Fruit fly (Drosophila melanogaster) whole organism, embryonic: Measurements from ENCODE around the gene CG11593.

Experiments
- B-H1 ChIP-seq: fragments of 200-800 bp; sonication (Bioruptor generic); IDR thresholded peaks from 3 replicates; pipeline ENCODE4 v1.3.6; 2022; ENCODE audit warnings: missing biosample characterization, missing genetic modification characterization
- Blimp-1 ChIP-seq: fragments of 200-800 bp; sonication (Bioruptor generic); optimal IDR thresholded peaks from 3 replicates; lab custom pipeline; 2018; ENCODE audit warnings: missing biosample characterization, missing genetic modification characterization, mild to moderate bottlenecking, moderate library complexity, missing genetic modification reagents
- CG10274 ChIP-seq: fragments of 200-800 bp; sonication (Bioruptor generic); optimal IDR thresholded peaks from 3 replicates; lab custom pipeline; 2017; ENCODE audit warnings: missing biosample characterization, mild to moderate bottlenecking, missing genetic modification characterization
- CG10321 ChIP-seq: fragments of 200-800 bp; sonication (Bioruptor generic); IDR thresholded peaks from 2 replicates; pipeline ENCODE4 v1.3.6; 2022; ENCODE audit warnings: missing biosample characterization, missing genetic modification characterization
- CG11085 ChIP-seq: fragments of 200-800 bp; sonication (Bioruptor generic); IDR thresholded peaks from 2 replicates; pipeline ENCODE4 v1.3.6; 2022; ENCODE audit warnings: missing biosample characterization, missing genetic modification characterization
- CG11456 ChIP-seq: fragments of 200-800 bp; sonication (Bioruptor generic); IDR thresholded peaks from 3 replicates; pipeline ENCODE4 v1.3.6; 2022; ENCODE audit warnings: missing biosample characterization, missing genetic modification characterization
- CG15479 ChIP-seq: fragments of 200-800 bp; sonication (Bioruptor generic); optimal IDR thresholded peaks from 3 replicates; lab custom pipeline; 2019; ENCODE audit warnings: missing biosample characterization, mild to moderate bottlenecking, missing genetic modification characterization, moderate library complexity
- CG16779 ChIP-seq: fragments of 200-800 bp; sonication (Bioruptor generic); IDR thresholded peaks from 2 replicates; pipeline ENCODE4 v1.3.6; 2022; ENCODE audit warnings: missing biosample characterization, missing genetic modification characterization
- CG16863 ChIP-seq: fragments of 200-800 bp; sonication (Bioruptor generic); optimal IDR thresholded peaks from 3 replicates; lab custom pipeline; 2016; ENCODE audit warnings: missing biosample characterization, missing genetic modification characterization
- CG17361 ChIP-seq: fragments of 200-800 bp; sonication (Bioruptor generic); IDR thresholded peaks from 3 replicates; pipeline ENCODE4 v1.3.6; 2022; ENCODE audit warnings: missing biosample characterization, missing genetic modification characterization
- CG17385 ChIP-seq: fragments of 200-800 bp; sonication (Bioruptor generic); optimal IDR thresholded peaks from 3 replicates; lab custom pipeline; 2018; ENCODE audit warnings: missing biosample characterization, mild to moderate bottlenecking, missing genetic modification characterization
- CG17912 ChIP-seq: fragments of 200-800 bp; sonication (Bioruptor generic); optimal IDR thresholded peaks from 2 replicates; lab custom pipeline; 2018; ENCODE audit warnings: missing biosample characterization, mild to moderate bottlenecking, missing genetic modification characterization
- CG1832 ChIP-seq: fragments of 200-800 bp; sonication (Bioruptor generic); optimal IDR thresholded peaks from 2 replicates; lab custom pipeline; 2017; ENCODE audit warnings: missing biosample characterization, mild to moderate bottlenecking, missing genetic modification characterization, inconsistent platforms
- CG18476 ChIP-seq: fragments of 200-800 bp; sonication (Bioruptor generic); optimal IDR thresholded peaks from 2 replicates; lab custom pipeline; 2016; ENCODE audit warnings: missing biosample characterization, mild to moderate bottlenecking, missing genetic modification characterization
- CG2202 ChIP-seq: fragments of 200-800 bp; sonication (Bioruptor generic); optimal IDR thresholded peaks from 2 replicates; lab custom pipeline; 2018; ENCODE audit warnings: missing biosample characterization, mild to moderate bottlenecking, missing genetic modification characterization
- CG2712 ChIP-seq: fragments of 200-800 bp; optimal IDR thresholded peaks from 3 replicates; lab custom pipeline; 2019; ENCODE audit warnings: missing biosample characterization, mild to moderate bottlenecking, missing genetic modification characterization, moderate library complexity
- CG32532 ChIP-seq: fragments of 200-800 bp; sonication (Bioruptor generic); IDR thresholded peaks from 2 replicates; pipeline ENCODE4 v1.3.6; 2022; ENCODE audit warnings: missing biosample characterization, missing genetic modification characterization
- CG3407 ChIP-seq: fragments of 200-800 bp; sonication (Bioruptor generic); optimal IDR thresholded peaks from 2 replicates; lab custom pipeline; 2018; ENCODE audit warnings: missing biosample characterization, mild to moderate bottlenecking, missing genetic modification characterization
- CG4404 ChIP-seq: fragments of 200-800 bp; sonication (Bioruptor generic); IDR thresholded peaks from 2 replicates; pipeline ENCODE4 v1.3.6; 2022; ENCODE audit warnings: missing biosample characterization, missing genetic modification characterization
- CG6689 ChIP-seq: fragments of 200-800 bp; sonication (Bioruptor generic); IDR thresholded peaks from 2 replicates; pipeline ENCODE4 v1.3.6; 2022; ENCODE audit warnings: missing biosample characterization, missing genetic modification characterization
- CG6765 ChIP-seq: fragments of 200-800 bp; sonication (Bioruptor generic); optimal IDR thresholded peaks from 3 replicates; lab custom pipeline; 2017; ENCODE audit warnings: missing biosample characterization, mild to moderate bottlenecking, missing genetic modification characterization
- CG7928 ChIP-seq: fragments of 200-800 bp; sonication (Bioruptor generic); optimal IDR thresholded peaks from 2 replicates; lab custom pipeline; 2017; ENCODE audit warnings: missing biosample characterization, mild to moderate bottlenecking, missing genetic modification characterization
- CTCF ChIP-seq: fragments of 200-800 bp; sonication (Bioruptor generic); optimal IDR thresholded peaks from 2 replicates; lab custom pipeline; 2017; ENCODE audit warnings: missing biosample characterization, mild to moderate bottlenecking, missing genetic modification characterization, moderate library complexity
- D ChIP-seq, 2 experiments: fragments of 200-800 bp in 1 of 2; fragments of >200 bp in 1 of 2; sonication (Bioruptor generic) in 1 of 2; optimal IDR thresholded peaks; 2 replicates in 1 of 2; 3 replicates in 1 of 2; lab custom pipeline; 2017; ENCODE audit warnings: mild to moderate bottlenecking in 1 of 2, missing biosample characterization in 1 of 2, missing genetic modification characterization in 1 of 2, missing genetic modification reagents in 1 of 2
- Dip3 ChIP-seq: fragments of 200-800 bp; sonication (Bioruptor generic); optimal IDR thresholded peaks from 3 replicates; lab custom pipeline; 2016; ENCODE audit warnings: missing biosample characterization, missing genetic modification characterization
- E2f1 ChIP-seq: fragments of 200-800 bp; sonication (Bioruptor generic); IDR thresholded peaks from 2 replicates; pipeline ENCODE4 v1.3.6; 2022; ENCODE audit warnings: missing biosample characterization, missing genetic modification characterization
- Gsc ChIP-seq: fragments of 200-800 bp; sonication (Bioruptor generic); IDR thresholded peaks from 2 replicates; pipeline ENCODE4 v1.3.6; 2022; ENCODE audit warnings: missing biosample characterization, missing genetic modification characterization
- HLH4C ChIP-seq: fragments of 200-800 bp; sonication (Bioruptor generic); IDR thresholded peaks from 3 replicates; pipeline ENCODE4 v1.3.6; 2022; ENCODE audit warnings: missing biosample characterization, missing genetic modification characterization; ENCODE audit not compliant: partially characterized antibody
- HLHmδ ChIP-seq: fragments of 200-800 bp; sonication (Bioruptor generic); optimal IDR thresholded peaks from 2 replicates; lab custom pipeline; 2018; ENCODE audit warnings: missing biosample characterization, mild to moderate bottlenecking, missing genetic modification characterization, moderate library complexity
- MBD-R2 ChIP-seq: fragments of 200-800 bp; sonication (Bioruptor generic); IDR thresholded peaks from 2 replicates; pipeline ENCODE4 v1.3.6; 2022; ENCODE audit warnings: missing biosample characterization, missing genetic modification characterization
- Neu2 ChIP-seq: fragments of 200-800 bp; sonication (Bioruptor generic); optimal IDR thresholded peaks from 3 replicates; lab custom pipeline; 2016; ENCODE audit warnings: missing biosample characterization, missing genetic modification characterization, borderline replicate concordance
- Nf-YB ChIP-seq: fragments of 200-800 bp; sonication (Bioruptor generic); optimal IDR thresholded peaks from 3 replicates; lab custom pipeline; 2019; ENCODE audit warnings: missing biosample characterization, mild to moderate bottlenecking, missing genetic modification characterization, moderate library complexity
- Pdp1 ChIP-seq, 2 experiments: fragments of 200-800 bp; sonication (Bioruptor generic); optimal IDR thresholded peaks; 3 replicates each; lab custom pipeline; 2016; ENCODE audit warnings: missing biosample characterization in 2 of 2, missing genetic modification characterization in 2 of 2, mild to moderate bottlenecking in 1 of 2, moderate library complexity in 1 of 2
- Ptx1 ChIP-seq: fragments of 200-800 bp; sonication (Bioruptor generic); IDR thresholded peaks from 2 replicates; pipeline ENCODE4 v1.3.6; 2022; ENCODE audit warnings: missing biosample characterization, missing genetic modification characterization
- Rfx ChIP-seq: fragments of 200-800 bp; sonication (Bioruptor generic); IDR thresholded peaks from 2 replicates; pipeline ENCODE4 v1.3.6; 2022; ENCODE audit warnings: missing biosample characterization, missing genetic modification characterization
- Spps ChIP-seq: fragments of 200-800 bp; sonication (Bioruptor generic); optimal IDR thresholded peaks from 2 replicates; lab custom pipeline; 2018; ENCODE audit warnings: missing biosample characterization, mild to moderate bottlenecking, missing genetic modification characterization
- ac ChIP-seq: fragments of 200-800 bp; sonication (Bioruptor generic); optimal IDR thresholded peaks from 3 replicates; lab custom pipeline; 2017; ENCODE audit warnings: missing biosample characterization, mild to moderate bottlenecking, missing genetic modification characterization
- ash1 ChIP-seq: fragments of 200-800 bp; sonication (Bioruptor generic); optimal IDR thresholded peaks from 2 replicates; lab custom pipeline; 2018; ENCODE audit warnings: missing biosample characterization, mild to moderate bottlenecking, missing genetic modification characterization
- ewg ChIP-seq: fragments of 200-800 bp; sonication (Bioruptor generic); optimal IDR thresholded peaks from 3 replicates; lab custom pipeline; 2017; ENCODE audit warnings: mild to moderate bottlenecking, missing biosample characterization, missing genetic modification reagents, missing genetic modification characterization
- ftz-f1 ChIP-seq: fragments of 200-800 bp; sonication (Bioruptor generic); optimal IDR thresholded peaks from 2 replicates; lab custom pipeline; 2016; ENCODE audit warnings: missing biosample characterization, missing genetic modification characterization
- gce ChIP-seq: fragments of 200-800 bp; sonication (Bioruptor generic); IDR thresholded peaks from 3 replicates; pipeline ENCODE4 v1.3.6; 2022; ENCODE audit warnings: missing biosample characterization, missing genetic modification characterization
- lab ChIP-seq: fragments of 200-800 bp; sonication (Bioruptor generic); optimal IDR thresholded peaks from 3 replicates; lab custom pipeline; 2017; ENCODE audit warnings: missing biosample characterization, missing genetic modification characterization, mild to moderate bottlenecking, moderate library complexity, missing genetic modification reagents
- rib ChIP-seq: fragments of 200-800 bp; sonication (Bioruptor generic); IDR thresholded peaks from 2 replicates; pipeline ENCODE4 v1.3.6; 2022; ENCODE audit warnings: missing biosample characterization, missing genetic modification characterization
- stc ChIP-seq: fragments of 200-800 bp; sonication (Bioruptor generic); IDR thresholded peaks from 2 replicates; pipeline ENCODE4 v1.3.6; 2022; ENCODE audit warnings: missing biosample characterization, missing genetic modification characterization
- tup ChIP-seq: fragments of 200-800 bp; sonication (Bioruptor generic); optimal IDR thresholded peaks from 2 replicates; lab custom pipeline; 2016; ENCODE audit warnings: missing biosample characterization, mild to moderate bottlenecking, missing genetic modification characterization, moderate library complexity
- tx ChIP-seq: fragments of 200-800 bp; sonication (Bioruptor generic); optimal IDR thresholded peaks from 2 replicates; lab custom pipeline; 2016; ENCODE audit warnings: missing biosample characterization, missing genetic modification characterization
- wek ChIP-seq: fragments of 200-800 bp; sonication (Bioruptor generic); optimal IDR thresholded peaks from 3 replicates; lab custom pipeline; 2018; ENCODE audit warnings: missing biosample characterization, mild to moderate bottlenecking, missing genetic modification characterization, moderate library complexity
- zfh1 ChIP-seq: fragments of 200-800 bp; sonication (Bioruptor generic); IDR thresholded peaks from 3 replicates; pipeline ENCODE4 v1.3.6; 2022; ENCODE audit warnings: missing biosample characterization, missing genetic modification characterization
- zfh2 ChIP-seq: fragments of 200-800 bp; sonication (Bioruptor generic); optimal IDR thresholded peaks from 2 replicates; lab custom pipeline; 2016; ENCODE audit warnings: missing biosample characterization, missing genetic modification characterization

Gene CG11593

dm6 chr3L:4040247-4040925, at the start of gene CG11593, which contains the start of gene Rcd5 (continued):
- TF ChIP-seq Neu2 (GFP tag; lab: Kevin White, UChicago), result no peak
- peak; percentile 87 for TF ChIP-seq CG32532 (GFP tag; lab: Robert Waterston, UW)
- peak; percentile 89 for TF ChIP-seq Rfx
- TF ChIP-seq CG4404 (GFP tag; lab: Robert Waterston, UW), result peak; percentile 80
- TF ChIP-seq stc, result peak; percentile 67; the same call in 1 of the 2 replicates
- TF ChIP-seq CG3407 (GFP tag; lab: Kevin White, UChicago), result peak; percentile 59
- no peak for TF ChIP-seq CG18476 (GFP tag; lab: Kevin White, UChicago)
- TF ChIP-seq CG15479 (GFP tag; lab: Kevin White, UChicago), result peak; percentile 25
- peak; percentile 45 for TF ChIP-seq zfh2
- TF ChIP-seq Blimp-1 (GFP tag; lab: Kevin White, UChicago), result no peak
- TF ChIP-seq CG6689 (GFP tag; lab: Robert Waterston, UW), result peak; percentile 88
- no peak for TF ChIP-seq CG17912 (GFP tag; lab: Kevin White, UChicago)
- peak; percentile 86 for TF ChIP-seq CG11456 (GFP tag; lab: Robert Waterston, UW)
- TF ChIP-seq gce, result no peak
- peak; percentile 77 for TF ChIP-seq lab (GFP tag; lab: Kevin White, UChicago)
- peak; percentile 48 for TF ChIP-seq CG17385 (GFP tag; lab: Kevin White, UChicago)
- TF ChIP-seq CG16863 (GFP tag; lab: Kevin White, UChicago), result peak; percentile 9
- peak; percentile 52; the same call in 1 of the 2 replicates for TF ChIP-seq CG10321 (GFP tag; lab: Robert Waterston, UW)
- peak; percentile 41 for TF ChIP-seq Spps (tag; lab: Kevin White, UChicago)
- peak; percentile 38 for TF ChIP-seq tup (GFP tag; lab: Kevin White, UChicago)
- TF ChIP-seq E2f1, result peak; percentile 83
- no peak for TF ChIP-seq CG16779 (GFP tag; lab: Robert Waterston, UW)
- TF ChIP-seq rib, result 0 out of 2 replicates have a peak, but pooled peaks have one; percentile 31
- peak; percentile 31 for TF ChIP-seq CG2202
- no peak; the same call in 2 of the 3 replicates for TF ChIP-seq CG17361 (GFP tag; lab: Robert Waterston, UW)

- TF ChIP-seq CG2712 (tag; lab: Kevin White, UChicago) (no peak), CG7928 (GFP tag; lab: Kevin White, UChicago) (no peak), wek (GFP tag; lab: Kevin White, UChicago) (no peak), tx (GFP tag; lab: Kevin White, UChicago) (no peak), Gsc (GFP tag; lab: Robert Waterston, UW) (no peak), ftz-f1 (GFP tag; lab: Kevin White, UChicago) (no peak), Dip3 (GFP tag; lab: Kevin White, UChicago) (no peak), ash1 (no peak), Nf-YB (GFP tag; lab: Kevin White, UChicago) (peak; percentile 94), Pdp1 (GFP tag; optimal IDR thresholded peaks at IDR 0.05; lab: Kevin White, UChicago) (peak in 1 of 2 experiments; percentile 31), MBD-R2 (GFP tag; lab: Robert Waterston, UW) (no peak), D (optimal IDR thresholded peaks at IDR 0.05; lab: Kevin White, UChicago) (no peak), D (GFP tag; optimal IDR thresholded peaks at IDR 0.05; lab: Kevin White, UChicago) (no peak), Ptx1 (no peak), CG6765 (GFP tag; lab: Kevin White, UChicago) (no peak), ac (GFP tag; lab: Kevin White, UChicago) (no peak), B-H1 (GFP tag; lab: Robert Waterston, UW) (no peak), CTCF (no peak), CG10274 (no peak), CG1832 (GFP tag; lab: Kevin White, UChicago) (peak; percentile 56), HLHmδ (GFP tag; lab: Kevin White, UChicago) (no peak), zfh2 (no peak), CG11085 (GFP tag; lab: Robert Waterston, UW) (no peak), HLH4C (GFP tag; lab: Robert Waterston, UW) (no peak), Neu2 (GFP tag; lab: Kevin White, UChicago) (no peak), ewg (GFP tag; lab: Kevin White, UChicago) (peak; percentile 93), zfh1 (GFP tag; lab: Robert Waterston, UW) (no peak), CG4404 (GFP tag; lab: Robert Waterston, UW) (no peak), CG10321 (GFP tag; lab: Robert Waterston, UW) (peak; percentile 61)
These were observed 48.5 kb upstream of the CG11593 start, which contains the start of gene Gad1 for dm6 chr3L:4088694-4089190. Gene Gad1 (minus strand): TSS chr3L:4088744.
